Worm (Caenorhabditis elegans): ENCODE measurements around the gene C18F10.2.
A peak's percentile ranks its signal among the peaks of the same experiment; 100 is the strongest.

Gene C18F10.2

DNA sequence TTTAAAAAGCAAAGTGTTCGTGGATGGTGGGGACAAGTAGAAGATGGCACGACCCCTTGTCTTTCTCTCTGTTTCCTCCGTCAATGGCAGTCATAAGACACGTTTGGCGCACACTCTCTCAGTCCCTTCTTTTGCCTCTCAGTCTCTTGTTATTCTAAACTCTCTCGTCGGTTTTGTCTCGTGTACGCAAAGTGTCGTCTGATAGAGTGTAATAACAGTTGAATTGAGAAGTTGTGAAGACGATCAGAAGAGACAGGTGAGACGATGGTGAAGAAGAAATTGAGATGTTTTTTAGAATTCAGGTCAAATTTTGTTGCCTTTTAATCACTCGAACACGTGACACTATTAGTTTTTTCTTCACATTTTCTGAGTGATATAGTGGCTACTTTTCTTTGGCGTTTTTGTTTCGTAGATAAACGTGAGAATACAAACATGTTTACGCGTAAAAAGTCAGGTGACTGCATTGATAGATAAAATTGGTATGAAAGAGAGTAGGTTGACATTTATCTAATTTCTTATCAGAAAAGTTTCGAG, 30.2 kb downstream of the C18F10.2 start, which contains the start of gene F47D12.9 (continued):
- no peak for TF ChIP-seq lin-11 (tag; optimal IDR thresholded peaks at IDR 0.05)
- peak; percentile 93 for TF ChIP-seq nhr-129 (tag; optimal IDR thresholded peaks at IDR 0.05)
- peak; percentile 43 for TF ChIP-seq fos-1 (tag; optimal IDR thresholded peaks at IDR 0.05)
- no peak for TF ChIP-seq lin-39 (tag; optimal IDR thresholded peaks at IDR 0.05)

DNA sequence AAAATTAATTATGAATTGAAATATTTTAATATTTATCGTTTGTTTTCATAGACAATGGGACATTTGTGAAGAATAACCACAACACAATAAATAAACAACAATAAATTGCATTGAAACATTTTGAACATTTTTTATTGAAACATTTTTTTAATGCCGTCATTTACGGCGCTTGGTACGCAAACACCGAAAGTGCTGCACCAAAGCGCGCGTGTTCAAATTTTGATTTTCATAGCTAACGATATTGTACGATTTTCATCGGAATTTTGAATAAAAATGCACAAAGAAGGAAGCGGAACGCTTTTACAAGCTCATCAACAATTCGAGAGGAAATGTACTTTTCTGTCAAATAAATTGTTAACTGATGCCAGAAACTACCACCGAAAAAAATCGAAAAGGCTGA, 30.8 kb downstream of the C18F10.2 start:
- TF ChIP-seq ztf-1 (GFP tag; conservative IDR thresholded peaks at IDR 0.05) (no peak), nhr-25 (tag; optimal IDR thresholded peaks at IDR 0.05) (no peak), dmd-4 (tag; optimal IDR thresholded peaks at IDR 0.05) (no peak), snpc-4 (tag; optimal IDR thresholded peaks at IDR 0.05) (no peak), gmeb-1 (tag; optimal IDR thresholded peaks at IDR 0.05) (no peak), mbf-1 (tag; optimal IDR thresholded peaks at IDR 0.05) (no peak), egl-27 (tag; optimal IDR thresholded peaks at IDR 0.05) (no peak), alr-1 (tag; optimal IDR thresholded peaks at IDR 0.05) (no peak), sma-9 (GFP tag; optimal IDR thresholded peaks at IDR 0.05) (no peak), sma-9 (tag; optimal IDR thresholded peaks at IDR 0.05) (no peak), elt-3 (tag; optimal IDR thresholded peaks at IDR 0.05) (no peak), lin-39 (tag; optimal IDR thresholded peaks at IDR 0.05) (no peak), nhr-6 (tag; optimal IDR thresholded peaks at IDR 0.05) (no peak), fos-1 (tag; optimal IDR thresholded peaks at IDR 0.05) (no peak), blmp-1 (tag; optimal IDR thresholded peaks at IDR 0.05; ENCODE audit: insufficient read depth) (no peak), ztf-11 (tag; optimal IDR thresholded peaks at IDR 0.05) (no peak), unc-62 (GFP tag; optimal IDR thresholded peaks at IDR 0.05) (no peak)

ce11 chrIII:6307832-6308231, 34.9 kb downstream of the C18F10.2 start:
- TF ChIP-seq unc-39 (tag; optimal IDR thresholded peaks at IDR 0.05) (no peak), nhr-6 (tag; optimal IDR thresholded peaks at IDR 0.05) (no peak), gmeb-1 (tag; optimal IDR thresholded peaks at IDR 0.05) (no peak), nhr-77 (tag; optimal IDR thresholded peaks at IDR 0.05) (no peak), C34F6.9 (tag; optimal IDR thresholded peaks at IDR 0.05) (peak; percentile 36), nhr-237 (tag; optimal IDR thresholded peaks at IDR 0.05) (no peak), unc-55 (GFP tag; optimal IDR thresholded peaks at IDR 0.05) (peak; percentile 33), nhr-129 (tag; optimal IDR thresholded peaks at IDR 0.05) (peak; percentile 28), F13H6.1 (tag; optimal IDR thresholded peaks at IDR 0.05) (no peak), ZK546.5 (tag; optimal IDR thresholded peaks at IDR 0.05) (no peak), ceh-16 (tag; optimal IDR thresholded peaks at IDR 0.05) (no peak), zag-1 (tag; optimal IDR thresholded peaks at IDR 0.05) (no peak), nhr-23 (tag; optimal IDR thresholded peaks at IDR 0.05) (no peak), sma-9 (GFP tag; optimal IDR thresholded peaks at IDR 0.05) (no peak), sma-9 (tag; optimal IDR thresholded peaks at IDR 0.05) (no peak), lin-39 (tag; optimal IDR thresholded peaks at IDR 0.05) (no peak), mab-5 (tag; optimal IDR thresholded peaks at IDR 0.05) (no peak), Y55F3AM.14 (GFP tag; optimal IDR thresholded peaks at IDR 0.05) (no peak), ztf-1 (GFP tag; conservative IDR thresholded peaks at IDR 0.05) (no peak), nhr-10 (tag; optimal IDR thresholded peaks at IDR 0.05) (no peak), elt-1 (tag; optimal IDR thresholded peaks at IDR 0.05) (no peak), unc-62 (GFP tag; optimal IDR thresholded peaks at IDR 0.05) (no peak), egl-27 (tag; optimal IDR thresholded peaks at IDR 0.05) (no peak), ztf-4 (tag; optimal IDR thresholded peaks at IDR 0.05) (no peak), R02D3.7 (tag; optimal IDR thresholded peaks at IDR 0.05) (no peak), lsy-2 (tag; optimal IDR thresholded peaks at IDR 0.05) (peak in 1 of 2 experiments; percentile 8), skn-1 (tag; optimal IDR thresholded peaks at IDR 0.05) (no peak), ztf-11 (tag; optimal IDR thresholded peaks at IDR 0.05) (no peak), lin-11 (tag; optimal IDR thresholded peaks at IDR 0.05) (no peak), nhr-25 (tag; optimal IDR thresholded peaks at IDR 0.05) (no peak), alr-1 (tag; optimal IDR thresholded peaks at IDR 0.05) (no peak), nhr-21 (tag; optimal IDR thresholded peaks at IDR 0.05) (no peak), peb-1 (tag; optimal IDR thresholded peaks at IDR 0.05) (no peak), sma-3 (GFP tag; optimal IDR thresholded peaks at IDR 0.05) (no peak), snpc-4 (tag; optimal IDR thresholded peaks at IDR 0.05) (no peak)
